Fruit fly (Drosophila melanogaster) whole organism, embryonic: ENCODE results near the gene CG10286.
A peak's percentile ranks its signal among the peaks of the same experiment; 100 is the strongest.

Source experiments
- B-H1 ChIP-seq: fragments of 200-800 bp; sonication (Bioruptor generic); IDR thresholded peaks from 3 replicates; pipeline ENCODE4 v1.3.6; 2022; ENCODE audit warnings: missing biosample characterization, missing genetic modification characterization
- BEAF-32 ChIP-seq: fragments of 200-800 bp; sonication (Bioruptor generic); optimal IDR thresholded peaks from 3 replicates; lab custom pipeline; 2017; ENCODE audit warnings: missing biosample characterization, missing genetic modification characterization, mild to moderate bottlenecking, moderate library complexity, missing genetic modification reagents
- CG10321 ChIP-seq: fragments of 200-800 bp; sonication (Bioruptor generic); IDR thresholded peaks from 2 replicates; pipeline ENCODE4 v1.3.6; 2022; ENCODE audit warnings: missing biosample characterization, missing genetic modification characterization
- CG10431 ChIP-seq: fragments of 200-800 bp; sonication (Bioruptor generic); optimal IDR thresholded peaks from 3 replicates; lab custom pipeline; 2018; ENCODE audit warnings: missing biosample characterization, mild to moderate bottlenecking, missing genetic modification characterization
- CG12071 ChIP-seq: fragments of 200-800 bp; sonication (Bioruptor generic); optimal IDR thresholded peaks from 3 replicates; lab custom pipeline; 2018; ENCODE audit warnings: missing biosample characterization, mild to moderate bottlenecking, missing genetic modification characterization
- CG1233 ChIP-seq: fragments of 200-800 bp; sonication (Bioruptor generic); optimal IDR thresholded peaks from 4 replicates; lab custom pipeline; 2018; ENCODE audit warnings: missing biosample characterization, mild to moderate bottlenecking, missing genetic modification characterization
- CG12659 ChIP-seq: fragments of 200-800 bp; sonication (Bioruptor generic); optimal IDR thresholded peaks from 3 replicates; lab custom pipeline; 2017; ENCODE audit warnings: mild to moderate bottlenecking, missing biosample characterization, missing genetic modification reagents, missing genetic modification characterization
- CG13624 ChIP-seq: fragments of 200-800 bp; sonication (Bioruptor generic); optimal IDR thresholded peaks from 2 replicates; lab custom pipeline; 2016; ENCODE audit warnings: missing biosample characterization, missing genetic modification characterization
- CG1647 ChIP-seq: fragments of 200-800 bp; sonication (Bioruptor generic); optimal IDR thresholded peaks from 3 replicates; lab custom pipeline; 2016; ENCODE audit warnings: missing biosample characterization, missing genetic modification characterization
- CG16779 ChIP-seq: fragments of 200-800 bp; sonication (Bioruptor generic); IDR thresholded peaks from 2 replicates; pipeline ENCODE4 v1.3.6; 2022; ENCODE audit warnings: missing biosample characterization, missing genetic modification characterization
- CG17361 ChIP-seq: fragments of 200-800 bp; sonication (Bioruptor generic); IDR thresholded peaks from 3 replicates; pipeline ENCODE4 v1.3.6; 2022; ENCODE audit warnings: missing biosample characterization, missing genetic modification characterization
- CG2712 ChIP-seq: fragments of 200-800 bp; optimal IDR thresholded peaks from 3 replicates; lab custom pipeline; 2019; ENCODE audit warnings: missing biosample characterization, mild to moderate bottlenecking, missing genetic modification characterization, moderate library complexity
- CG2875 ChIP-seq: fragments of 200-800 bp; sonication (Bioruptor generic); optimal IDR thresholded peaks from 2 replicates; lab custom pipeline; 2017; ENCODE audit warnings: missing biosample characterization, mild to moderate bottlenecking, missing genetic modification characterization, missing genetic modification reagents
- CG3281 ChIP-seq: fragments of 200-800 bp; sonication (Bioruptor generic); optimal IDR thresholded peaks from 3 replicates; lab custom pipeline; 2017; ENCODE audit warnings: missing biosample characterization, mild to moderate bottlenecking, missing genetic modification characterization
- CG3407 ChIP-seq: fragments of 200-800 bp; sonication (Bioruptor generic); optimal IDR thresholded peaks from 2 replicates; lab custom pipeline; 2018; ENCODE audit warnings: missing biosample characterization, mild to moderate bottlenecking, missing genetic modification characterization
- CG3995 ChIP-seq: fragments of 200-800 bp; sonication (Bioruptor generic); optimal IDR thresholded peaks from 3 replicates; lab custom pipeline; 2016; ENCODE audit warnings: missing biosample characterization, missing genetic modification characterization
- CG4820 ChIP-seq: fragments of 200-800 bp; sonication (Bioruptor generic); optimal IDR thresholded peaks from 3 replicates; lab custom pipeline; 2016; ENCODE audit warnings: missing biosample characterization, missing genetic modification characterization
- CG6683 ChIP-seq: fragments of 200-800 bp; sonication (Bioruptor generic); optimal IDR thresholded peaks from 2 replicates; lab custom pipeline; 2017; ENCODE audit warnings: missing biosample characterization, mild to moderate bottlenecking, missing genetic modification characterization, missing genetic modification reagents
- CG6813 ChIP-seq: fragments of 200-800 bp; sonication (Bioruptor generic); optimal IDR thresholded peaks from 2 replicates; lab custom pipeline; 2017; ENCODE audit warnings: missing biosample characterization, missing genetic modification characterization, mild to moderate bottlenecking, moderate library complexity, missing genetic modification reagents
- CG7556 ChIP-seq: fragments of 200-800 bp; sonication (Bioruptor generic); optimal IDR thresholded peaks from 2 replicates; lab custom pipeline; 2017; ENCODE audit warnings: missing biosample characterization, mild to moderate bottlenecking, missing genetic modification characterization
- CG8765 ChIP-seq: fragments of 200-800 bp; sonication (Bioruptor generic); IDR thresholded peaks from 2 replicates; pipeline ENCODE4 v1.3.6; 2022; ENCODE audit warnings: missing biosample characterization, missing genetic modification characterization
- CG9215 ChIP-seq: fragments of 200-800 bp; sonication (Bioruptor generic); IDR thresholded peaks from 2 replicates; pipeline ENCODE4 v1.3.6; 2022; ENCODE audit warnings: missing biosample characterization, missing genetic modification characterization
- CG9817 ChIP-seq: fragments of 200-800 bp; sonication (Bioruptor generic); optimal IDR thresholded peaks from 2 replicates; lab custom pipeline; 2018; ENCODE audit warnings: missing biosample characterization, mild to moderate bottlenecking, missing genetic modification characterization, moderate library complexity
- CG9876 ChIP-seq: fragments of 200-800 bp; sonication (Bioruptor generic); optimal IDR thresholded peaks from 2 replicates; lab custom pipeline; 2016; ENCODE audit warnings: missing biosample characterization, missing genetic modification characterization
- CTCF ChIP-seq: fragments of 200-800 bp; sonication (Bioruptor generic); optimal IDR thresholded peaks from 2 replicates; lab custom pipeline; 2017; ENCODE audit warnings: missing biosample characterization, mild to moderate bottlenecking, missing genetic modification characterization, moderate library complexity
- D ChIP-seq, 2 experiments: fragments of 200-800 bp in 1 of 2; fragments of >200 bp in 1 of 2; sonication (Bioruptor generic) in 1 of 2; optimal IDR thresholded peaks; 2 replicates in 1 of 2; 3 replicates in 1 of 2; lab custom pipeline; 2017; ENCODE audit warnings: mild to moderate bottlenecking in 1 of 2, missing biosample characterization in 1 of 2, missing genetic modification characterization in 1 of 2, missing genetic modification reagents in 1 of 2
- Eip74EF ChIP-seq, 2 experiments: fragments of 200-800 bp in 1 of 2; fragments of >200 bp in 1 of 2; sonication (Bioruptor generic) in 1 of 2; optimal IDR thresholded peaks; 2 replicates each; lab custom pipeline; 2017 to 2019; ENCODE audit warnings: missing biosample characterization in 2 of 2, missing genetic modification characterization in 2 of 2, mild to moderate bottlenecking in 1 of 2, moderate library complexity in 1 of 2
- Hmr ChIP-seq: fragments of 200-800 bp; sonication (Bioruptor generic); optimal IDR thresholded peaks from 3 replicates; lab custom pipeline; 2017; ENCODE audit warnings: mild to moderate bottlenecking, missing biosample characterization, missing genetic modification reagents, missing genetic modification characterization
- Meics ChIP-seq: fragments of 200-800 bp; sonication (Bioruptor generic); optimal IDR thresholded peaks from 2 replicates; lab custom pipeline; 2017; ENCODE audit warnings: missing biosample characterization, mild to moderate bottlenecking, missing genetic modification characterization
- Oaz ChIP-seq: fragments of 200-800 bp; sonication (Bioruptor generic); IDR thresholded peaks from 2 replicates; pipeline ENCODE4 v1.3.6; 2022; ENCODE audit warnings: missing biosample characterization, missing genetic modification characterization
- Poxn ChIP-seq: fragments of 200-800 bp; sonication (Bioruptor generic); IDR thresholded peaks from 2 replicates; pipeline ENCODE4 v1.3.6; 2022; ENCODE audit warnings: missing biosample characterization, missing genetic modification characterization
- Rx ChIP-seq: fragments of 200-800 bp; sonication (Bioruptor generic); IDR thresholded peaks from 2 replicates; pipeline ENCODE4 v1.3.6; 2022; ENCODE audit warnings: missing biosample characterization, missing genetic modification characterization
- Ssrp ChIP-seq: fragments of 200-800 bp; sonication (Bioruptor generic); optimal IDR thresholded peaks from 2 replicates; lab custom pipeline; 2018; ENCODE audit warnings: missing biosample characterization, mild to moderate bottlenecking, missing genetic modification characterization, moderate library complexity
- Tbp ChIP-seq: fragments of >200 bp; optimal IDR thresholded peaks from 2 replicates; lab custom pipeline; 2018; ENCODE audit warnings: missing biosample characterization, missing genetic modification characterization
- br ChIP-seq: fragments of >200 bp; optimal IDR thresholded peaks from 2 replicates; lab custom pipeline; 2017
- eyg ChIP-seq: fragments of 200-800 bp; sonication (Bioruptor generic); optimal IDR thresholded peaks from 3 replicates; lab custom pipeline; 2016; ENCODE audit warnings: missing biosample characterization, missing genetic modification characterization
- hkb ChIP-seq, 2 experiments: fragments of 200-800 bp in 1 of 2; fragments of >200 bp in 1 of 2; sonication (Bioruptor generic) in 1 of 2; IDR thresholded peaks in 1 of 2; optimal IDR thresholded peaks in 1 of 2; 2 replicates each; pipeline versions ENCODE4 v1.3.6 to Lab custom; 2017 to 2022; ENCODE audit warnings: missing biosample characterization in 1 of 2, missing genetic modification characterization in 1 of 2
- hth ChIP-seq: fragments of >200 bp; optimal IDR thresholded peaks from 2 replicates; lab custom pipeline; 2017; ENCODE audit warnings: inconsistent platforms
- kay ChIP-seq: fragments of 200-800 bp; sonication (Bioruptor generic); optimal IDR thresholded peaks from 2 replicates; lab custom pipeline; 2016; ENCODE audit warnings: missing biosample characterization, missing genetic modification characterization
- pnt ChIP-seq: fragments of 200-800 bp; sonication (Bioruptor generic); optimal IDR thresholded peaks from 3 replicates; lab custom pipeline; 2016; ENCODE audit warnings: missing biosample characterization, missing genetic modification characterization
- salm ChIP-seq: fragments of 200-800 bp; sonication (Bioruptor generic); optimal IDR thresholded peaks from 2 replicates; lab custom pipeline; 2018; ENCODE audit warnings: missing biosample characterization, mild to moderate bottlenecking, missing genetic modification characterization
- scrt ChIP-seq: fragments of 200-800 bp; sonication (Bioruptor generic); optimal IDR thresholded peaks from 2 replicates; lab custom pipeline; 2018; ENCODE audit warnings: missing biosample characterization, mild to moderate bottlenecking, missing genetic modification characterization, moderate library complexity
- sens ChIP-seq: fragments of 200-800 bp; sonication (Bioruptor generic); peaks from one replicate; lab custom pipeline; 2016; ENCODE audit warnings: missing biosample characterization, missing genetic modification characterization
- sens-2 ChIP-seq: fragments of 200-800 bp; sonication (Bioruptor generic); IDR thresholded peaks from 2 replicates; pipeline ENCODE4 v1.3.6; 2022; ENCODE audit warnings: missing biosample characterization, missing genetic modification characterization
- sna ChIP-seq: fragments of 200-800 bp; sonication (Bioruptor generic); IDR thresholded peaks from 2 replicates; pipeline ENCODE4 v1.3.6; 2022; ENCODE audit warnings: missing biosample characterization, missing genetic modification characterization; ENCODE audit not compliant: partially characterized antibody
- sob ChIP-seq: fragments of 200-800 bp; sonication (Bioruptor generic); IDR thresholded peaks from 2 replicates; pipeline ENCODE4 v1.3.6; 2022; ENCODE audit warnings: missing biosample characterization, missing genetic modification characterization
- tx ChIP-seq: fragments of 200-800 bp; sonication (Bioruptor generic); optimal IDR thresholded peaks from 2 replicates; lab custom pipeline; 2016; ENCODE audit warnings: missing biosample characterization, missing genetic modification characterization
- vnd ChIP-seq: fragments of 200-800 bp; sonication (Bioruptor generic); IDR thresholded peaks from 3 replicates; pipeline ENCODE4 v1.3.6; 2022; ENCODE audit warnings: missing biosample characterization, missing genetic modification characterization; ENCODE audit not compliant: partially characterized antibody
- z ChIP-seq: fragments of 200-800 bp; sonication (Bioruptor generic); IDR thresholded peaks from 3 replicates; pipeline ENCODE4 v1.3.6; 2022; ENCODE audit warnings: missing biosample characterization, missing genetic modification characterization
- zen2 ChIP-seq: fragments of 200-800 bp; sonication (Bioruptor generic); IDR thresholded peaks from 3 replicates; pipeline ENCODE4 v1.3.6; 2022; ENCODE audit warnings: missing biosample characterization, missing genetic modification characterization; ENCODE audit not compliant: partially characterized antibody

Gene CG10286

DNA sequence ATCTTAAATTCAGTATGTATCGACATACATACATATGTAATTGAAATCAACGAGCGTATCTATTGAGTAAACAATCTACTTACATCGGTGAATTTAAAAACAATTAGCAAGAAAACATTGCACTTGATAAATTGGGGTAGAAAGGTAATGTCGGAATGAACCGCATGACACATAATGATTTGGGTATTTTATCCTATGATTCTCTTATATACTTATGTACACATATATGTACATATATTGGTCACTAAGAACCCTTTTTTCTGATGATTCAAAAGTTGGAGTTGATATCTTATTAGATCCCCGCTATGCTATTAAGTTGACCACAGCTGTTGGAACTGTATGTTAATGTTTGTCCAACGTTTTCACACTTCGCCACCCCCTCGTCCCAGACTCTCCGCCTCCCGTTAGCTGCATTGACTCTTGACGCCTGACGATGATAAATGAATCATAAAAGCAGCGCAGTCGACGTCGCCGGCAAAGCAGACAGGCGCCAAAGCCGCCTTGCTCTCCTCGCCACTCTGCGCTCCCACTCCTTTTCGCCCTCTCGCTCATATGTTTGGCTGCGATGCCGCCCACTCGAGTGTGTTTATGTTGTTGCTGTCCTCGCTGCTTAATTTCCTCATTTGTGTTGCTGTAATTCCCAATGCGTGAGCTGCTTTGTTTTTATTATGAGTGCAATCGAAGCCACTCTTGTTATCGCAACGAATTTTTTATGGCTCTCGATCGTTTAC, 15.7 kb upstream of the CG10286 start (continued):
- TF ChIP-seq CG16779 (no peak), CG1233 (GFP tag; lab: Kevin White, UChicago) (peak; percentile 29), CG12071 (peak; percentile 8), Oaz (GFP tag; lab: Robert Waterston, UW) (no peak), Poxn (no peak), CG9215 (GFP tag; lab: Robert Waterston, UW) (no peak), kay (GFP tag; lab: Kevin White, UChicago) (peak; percentile 2), Hmr (GFP tag; lab: Kevin White, UChicago) (no peak), Meics (GFP tag; lab: Kevin White, UChicago) (peak; percentile 32), CG6683 (GFP tag; lab: Kevin White, UChicago) (no peak), CG8765 (GFP tag; lab: Robert Waterston, UW) (no peak), CG13624 (GFP tag; lab: Kevin White, UChicago) (no peak), CG9817 (no peak), CG7556 (GFP tag; lab: Kevin White, UChicago) (peak; percentile 21), pnt (no peak), D (optimal IDR thresholded peaks at IDR 0.05; lab: Kevin White, UChicago) (no peak), D (GFP tag; optimal IDR thresholded peaks at IDR 0.05; lab: Kevin White, UChicago) (peak; percentile 58), Rx (GFP tag; lab: Robert Waterston, UW) (no peak), CG12659 (GFP tag; lab: Kevin White, UChicago) (no peak), CG17361 (GFP tag; lab: Robert Waterston, UW) (peak; percentile 49; the same call in 2 of the 3 replicates), zen2 (GFP tag; lab: Robert Waterston, UW) (no peak), z (GFP tag; lab: Robert Waterston, UW) (peak; percentile 95), BEAF-32 (GFP tag; lab: Kevin White, UChicago) (no peak), scrt (GFP tag; lab: Kevin White, UChicago) (no peak), sna (GFP tag; lab: Robert Waterston, UW) (no peak), CG2875 (GFP tag; lab: Kevin White, UChicago) (peak; percentile 26), CG2712 (tag; lab: Kevin White, UChicago) (peak; percentile 48), CG10321 (GFP tag; lab: Robert Waterston, UW) (no peak), CG6813 (GFP tag; lab: Kevin White, UChicago) (no peak), eyg (no peak), sob (no peak), tx (GFP tag; lab: Kevin White, UChicago) (no peak), CG9876 (no peak), br (lab: Kevin White, UChicago) (no peak), CG1647 (peak; percentile 5), Tbp (GFP tag; lab: Kevin White, UChicago) (no peak), hkb (optimal IDR thresholded peaks at IDR 0.05; lab: Kevin White, UChicago) (no peak), hkb (GFP tag; IDR thresholded peaks at IDR 0.05; lab: Robert Waterston, UW) (no peak), CTCF (GFP tag; lab: Kevin White, UChicago) (no peak), hth (lab: Kevin White, UChicago) (no peak), CG3407 (GFP tag; lab: Kevin White, UChicago) (no peak), CG3995 (GFP tag; lab: Kevin White, UChicago) (no peak), CG3281 (GFP tag; lab: Kevin White, UChicago) (peak; percentile 28), sens (GFP tag; lab: Kevin White, UChicago) (peak; percentile 82), salm (peak; percentile 4), vnd (GFP tag; lab: Robert Waterston, UW) (no peak), Ssrp (peak; percentile 33), CG10431 (GFP tag; lab: Kevin White, UChicago) (no peak), B-H1 (no peak; the same call in 2 of the 3 replicates), Eip74EF (GFP tag; optimal IDR thresholded peaks at IDR 0.05; lab: Kevin White, UChicago) (no peak), sens-2 (GFP tag; lab: Robert Waterston, UW) (no peak), CG4820 (GFP tag; lab: Kevin White, UChicago) (peak; percentile 45)
